Fruit fly (Drosophila melanogaster) whole organism, embryonic: Measurements from ENCODE around the gene alien.

ENCODE experiments used
- CG16779 ChIP-seq: fragments of 200-800 bp; sonication (Bioruptor generic); IDR thresholded peaks from 2 replicates; pipeline ENCODE4 v1.3.6; 2022; ENCODE audit warnings: missing biosample characterization, missing genetic modification characterization
- CG7987 ChIP-seq: fragments of 200-800 bp; sonication (Bioruptor generic); optimal IDR thresholded peaks from 2 replicates; lab custom pipeline; 2018; ENCODE audit warnings: missing biosample characterization, mild to moderate bottlenecking, missing genetic modification characterization, moderate library complexity
- CG8089 ChIP-seq: fragments of 200-800 bp; sonication (Bioruptor generic); optimal IDR thresholded peaks from 3 replicates; lab custom pipeline; 2016; ENCODE audit warnings: missing biosample characterization, missing genetic modification characterization
- Doc2 ChIP-seq: fragments of 200-800 bp; sonication (Bioruptor generic); IDR thresholded peaks from 2 replicates; pipeline ENCODE4 v1.3.6; 2022; ENCODE audit warnings: missing biosample characterization, missing genetic modification characterization
- hbn ChIP-seq: fragments of 200-800 bp; sonication (Bioruptor generic); IDR thresholded peaks from 2 replicates; pipeline ENCODE4 v1.3.6; 2022; ENCODE audit warnings: missing biosample characterization, missing genetic modification characterization; ENCODE audit not compliant: partially characterized antibody
- inv ChIP-seq: fragments of 200-800 bp; sonication (Bioruptor generic); IDR thresholded peaks from 2 replicates; pipeline ENCODE4 v1.3.6; 2022; ENCODE audit warnings: missing biosample characterization, missing genetic modification characterization; ENCODE audit not compliant: partially characterized antibody
- lab ChIP-seq: fragments of 200-800 bp; sonication (Bioruptor generic); optimal IDR thresholded peaks from 3 replicates; lab custom pipeline; 2017; ENCODE audit warnings: missing biosample characterization, missing genetic modification characterization, mild to moderate bottlenecking, moderate library complexity, missing genetic modification reagents
- lbe ChIP-seq: fragments of 200-800 bp; sonication (Bioruptor generic); optimal IDR thresholded peaks from 2 replicates; lab custom pipeline; 2016; ENCODE audit warnings: missing biosample characterization, mild to moderate bottlenecking, missing genetic modification characterization
- pho ChIP-seq: fragments of 200-800 bp; sonication (Bioruptor generic); optimal IDR thresholded peaks from 2 replicates; lab custom pipeline; 2016; ENCODE audit warnings: missing biosample characterization, missing genetic modification characterization
- toy ChIP-seq: fragments of 200-800 bp; sonication (Bioruptor generic); IDR thresholded peaks from 2 replicates; pipeline ENCODE4 v1.3.6; 2022; ENCODE audit warnings: missing biosample characterization, missing genetic modification characterization

DNA sequence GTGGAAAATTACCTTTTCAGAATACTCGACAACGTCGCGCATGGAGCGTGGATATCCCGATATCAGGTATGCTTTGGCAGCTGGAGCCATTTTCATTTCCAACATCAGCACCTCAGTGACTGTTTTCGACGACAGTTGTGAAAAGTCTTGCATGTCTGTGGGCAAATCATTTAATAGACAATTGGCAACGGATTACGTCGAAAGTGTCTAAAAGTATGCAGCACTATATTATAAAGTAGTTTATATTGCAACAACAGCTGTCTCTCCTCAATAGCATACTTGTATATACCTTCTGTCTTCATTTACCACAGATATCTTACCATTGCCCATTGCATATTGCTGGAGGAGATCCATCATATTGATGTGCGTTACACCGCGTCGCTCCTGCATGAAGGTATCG is 24.3 kb downstream of the alien start:
- TF ChIP-seq inv (GFP tag; lab: Robert Waterston, UW): no peak
- no peak for TF ChIP-seq CG16779 (GFP tag; lab: Robert Waterston, UW)
- TF ChIP-seq lab (GFP tag; lab: Kevin White, UChicago): no peak
- no peak for TF ChIP-seq hbn
- TF ChIP-seq pho (GFP tag; lab: Kevin White, UChicago): no peak
- no peak for TF ChIP-seq toy (GFP tag; lab: Robert Waterston, UW)
- no peak for TF ChIP-seq CG7987 (GFP tag; lab: Kevin White, UChicago)
- TF ChIP-seq lbe (GFP tag; lab: Kevin White, UChicago): no peak
- no peak for TF ChIP-seq Doc2
- TF ChIP-seq CG8089: no peak
